Fruit fly (Drosophila melanogaster) Kc167 (cell line): ENCODE results near the gene CG34263.

Source experiments
- h ChIP-seq: fragments of >200 bp; optimal IDR thresholded peaks from 3 replicates; lab custom pipeline; 2018; ENCODE audit warnings: missing external identifiers
- psq ChIP-seq: fragments of >200 bp; optimal IDR thresholded peaks from 2 replicates; lab custom pipeline; 2017; ENCODE audit warnings: missing external identifiers
- ttk ChIP-seq: sonication (Bioruptor generic); optimal IDR thresholded peaks from 2 replicates; lab custom pipeline; 2017; ENCODE audit warnings: missing external identifiers

DNA sequence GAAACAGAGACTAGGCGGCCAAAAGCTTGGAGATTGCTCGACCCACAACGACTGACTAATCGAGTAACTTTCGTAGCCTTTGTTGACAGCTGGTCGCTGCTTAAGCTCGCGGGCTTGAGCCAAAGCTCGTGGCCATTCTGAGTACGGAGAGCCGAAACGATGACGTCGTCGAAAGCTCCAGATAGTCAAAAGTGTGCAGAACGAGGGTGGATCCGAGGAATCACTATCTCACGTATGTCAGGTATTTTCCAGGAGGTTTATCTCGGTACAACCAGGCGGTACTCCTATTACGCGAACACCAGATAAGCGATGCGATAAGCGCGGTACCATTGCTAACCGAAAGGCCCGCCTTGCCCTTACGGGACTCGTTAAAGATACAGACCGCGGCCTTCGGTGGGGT is 45.9 kb upstream of the CG34263 start:
- TF ChIP-seq h (lab: Kevin White, UChicago) (no peak), ttk (no peak), psq (lab: Kevin White, UChicago) (no peak)
